Worm (Caenorhabditis elegans): ENCODE data around the gene sem-5.

sem-5 gene

DNA sequence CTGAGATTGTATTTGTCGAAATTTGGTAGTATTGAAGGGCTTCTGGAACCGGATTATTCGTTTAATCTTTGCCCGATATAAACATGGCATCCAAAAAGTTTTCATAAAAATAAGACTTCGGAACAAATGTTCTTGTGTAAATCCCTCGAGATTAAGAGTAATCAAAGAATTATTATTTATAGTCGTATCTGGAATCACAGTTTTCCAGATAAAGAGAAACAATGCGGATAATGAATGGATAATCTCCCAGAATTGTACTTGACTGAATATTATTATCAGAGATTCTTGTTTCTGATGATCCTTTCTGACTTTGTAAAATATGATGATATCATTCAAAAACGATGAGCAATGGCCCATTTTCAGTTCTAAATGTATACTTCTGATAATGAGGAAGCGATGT, 40.4 kb downstream of the sem-5 start:
- TF ChIP-seq rec-8 (tag; optimal IDR thresholded peaks at IDR 0.05): no peak
- no peak for TF ChIP-seq Y56A3A.18 (GFP tag; IDR thresholded peaks at IDR 0.05)
- TF ChIP-seq repo-1 (tag; optimal IDR thresholded peaks at IDR 0.05): no peak
- TF ChIP-seq hlh-26 (GFP tag; conservative IDR thresholded peaks at IDR 0.05): no peak
- no peak for TF ChIP-seq nhr-90 (tag; optimal IDR thresholded peaks at IDR 0.05)
- TF ChIP-seq ceh-100 (GFP tag; IDR thresholded peaks at IDR 0.05): no peak
- no peak for TF ChIP-seq ets-4 (GFP tag; optimal IDR thresholded peaks at IDR 0.05)
- no peak for TF ChIP-seq lin-40 (tag; optimal IDR thresholded peaks at IDR 0.05)
- no peak for TF ChIP-seq Y95B8A.8 (GFP tag; IDR thresholded peaks at IDR 0.05)
- no peak for TF ChIP-seq lin-54 (GFP tag; optimal IDR thresholded peaks at IDR 0.05)
- TF ChIP-seq mel-28 (tag; optimal IDR thresholded peaks at IDR 0.05; ENCODE audit: borderline replicate concordance): no peak
- no peak for TF ChIP-seq rcor-1 (GFP tag; IDR thresholded peaks at IDR 0.05)
- TF ChIP-seq T07F8.4 (tag; optimal IDR thresholded peaks at IDR 0.05): no peak
- TF ChIP-seq rpc-1 (optimal IDR thresholded peaks at IDR 0.05): no peak
- no peak for TF ChIP-seq rpc-1 (tag; optimal IDR thresholded peaks at IDR 0.05)
- no peak for TF ChIP-seq D2030.7 (GFP tag; IDR thresholded peaks at IDR 0.05)
- TF ChIP-seq tbx-9 (tag; optimal IDR thresholded peaks at IDR 0.05; ENCODE audit: borderline replicate concordance): no peak
- TF ChIP-seq madf-10 (tag; optimal IDR thresholded peaks at IDR 0.05): no peak
- no peak for TF ChIP-seq hrde-1 (tag; optimal IDR thresholded peaks at IDR 0.05; ENCODE audit: borderline replicate concordance)

DNA sequence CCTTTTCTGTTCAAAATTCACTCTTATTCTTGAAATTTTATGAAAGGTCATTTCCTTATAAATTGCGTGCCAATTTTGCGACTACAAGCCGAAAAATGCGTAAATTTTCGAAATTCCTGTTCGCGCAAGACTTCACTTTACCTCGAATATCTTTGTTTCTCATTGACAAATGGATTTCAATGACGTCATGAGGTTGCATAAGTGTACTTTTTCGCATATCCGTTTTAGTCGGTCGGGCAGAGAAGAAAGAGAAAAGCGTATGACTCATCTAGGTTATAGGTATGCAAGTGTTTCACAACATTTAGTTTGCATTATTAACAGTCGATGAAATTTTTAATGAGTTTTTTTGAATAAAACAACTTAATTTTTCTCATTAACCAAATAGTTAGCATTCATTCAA, 45.4 kb downstream of the sem-5 start:
- no peak for TF ChIP-seq ztf-6 (GFP tag; IDR thresholded peaks at IDR 0.05)
- TF ChIP-seq ztf-22 (GFP tag; optimal IDR thresholded peaks at IDR 0.05): no peak
- no peak for TF ChIP-seq hmg-1.2 (GFP tag; IDR thresholded peaks at IDR 0.05)
- no peak for TF ChIP-seq F55B11.4 (tag; optimal IDR thresholded peaks at IDR 0.05; ENCODE audit: borderline replicate concordance, insufficient read depth)
- no peak for TF ChIP-seq attf-3 (GFP tag; conservative IDR thresholded peaks at IDR 0.05)
- no peak for TF ChIP-seq lsy-27 (tag; optimal IDR thresholded peaks at IDR 0.05; ENCODE audit: borderline replicate concordance, insufficient read depth)
- no peak for TF ChIP-seq C06A6.2 (GFP tag; conservative IDR thresholded peaks at IDR 0.05)
- TF ChIP-seq pha-4 (tag; optimal IDR thresholded peaks at IDR 0.05): no peak
- no peak for TF ChIP-seq F33H1.4 (GFP tag; IDR thresholded peaks at IDR 0.05)
- no peak for TF ChIP-seq F49E8.2 (tag; optimal IDR thresholded peaks at IDR 0.05; ENCODE audit: insufficient read depth)
- TF ChIP-seq Y56A3A.18 (GFP tag; IDR thresholded peaks at IDR 0.05): no peak
- TF ChIP-seq bed-1 (GFP tag; IDR thresholded peaks at IDR 0.05): no peak
- no peak for TF ChIP-seq bed-2 (GFP tag; IDR thresholded peaks at IDR 0.05)

DNA sequence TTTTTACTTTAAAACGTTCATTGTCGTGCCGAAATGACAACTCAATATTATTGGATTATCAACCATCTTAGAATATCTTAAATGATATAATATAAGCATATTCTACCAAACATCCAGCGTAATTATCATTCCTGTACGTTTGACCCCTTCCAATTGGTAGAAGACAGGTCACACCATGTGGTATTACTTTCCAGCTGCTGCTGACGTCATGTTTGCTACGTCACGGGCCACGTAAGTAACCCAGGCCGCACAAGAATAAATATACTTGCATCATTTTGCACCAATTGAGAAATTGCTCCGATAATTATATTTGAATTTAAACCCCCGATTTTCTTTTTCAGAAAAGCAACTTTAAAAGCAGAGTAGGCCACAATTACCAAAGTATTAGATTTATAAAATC, 45.9 kb downstream of the sem-5 start:
- TF ChIP-seq F57A8.1 (GFP tag; optimal IDR thresholded peaks at IDR 0.05): no peak
- no peak for TF ChIP-seq pha-4 (tag; optimal IDR thresholded peaks at IDR 0.05)
- TF ChIP-seq hmg-20 (GFP tag; IDR thresholded peaks at IDR 0.05): no peak
- TF ChIP-seq cebp-1 (GFP tag; IDR thresholded peaks at IDR 0.05): no peak
- TF ChIP-seq cebp-1 (tag; optimal IDR thresholded peaks at IDR 0.05): no peak
- no peak for TF ChIP-seq unc-62 (GFP tag; optimal IDR thresholded peaks at IDR 0.05)
- no peak for TF ChIP-seq ceh-58 (GFP tag; IDR thresholded peaks at IDR 0.05)
- TF ChIP-seq let-526 (GFP tag; IDR thresholded peaks at IDR 0.05): no peak
- no peak for TF ChIP-seq efl-1 (GFP tag; optimal IDR thresholded peaks at IDR 0.05)
- TF ChIP-seq ceh-40 (GFP tag; IDR thresholded peaks at IDR 0.05): no peak
- no peak for TF ChIP-seq hsf-1 (GFP tag; IDR thresholded peaks at IDR 0.05)
- TF ChIP-seq ztf-18 (tag; optimal IDR thresholded peaks at IDR 0.05): no peak
- no peak for TF ChIP-seq rpc-1 (optimal IDR thresholded peaks at IDR 0.05)
- no peak for TF ChIP-seq rpc-1 (tag; optimal IDR thresholded peaks at IDR 0.05)
- no peak for TF ChIP-seq egl-18 (GFP tag; IDR thresholded peaks at IDR 0.05)
- TF ChIP-seq nhr-179 (tag; optimal IDR thresholded peaks at IDR 0.05): no peak
- TF ChIP-seq madf-3 (GFP tag; IDR thresholded peaks at IDR 0.05): no peak
- TF ChIP-seq Y56A3A.18 (GFP tag; IDR thresholded peaks at IDR 0.05): no peak
- no peak for TF ChIP-seq tbx-9 (tag; optimal IDR thresholded peaks at IDR 0.05; ENCODE audit: borderline replicate concordance)
- no peak for TF ChIP-seq lin-35 (GFP tag; optimal IDR thresholded peaks at IDR 0.05)
- TF ChIP-seq mcd-1 (GFP tag; IDR thresholded peaks at IDR 0.05): no peak
- no peak for TF ChIP-seq egrh-3 (GFP tag; IDR thresholded peaks at IDR 0.05)
